Worm (Caenorhabditis elegans) whole organism, late embryonic: Measurements from ENCODE around the gene vps-2.
"Not testable (repeated sequence)": the region's sequence is repeated elsewhere in the genome, so short reads cannot be mapped to it uniquely, and the experiment has no call there.

ENCODE experiments used
- Y22D7AL.16 ChIP-seq: sonication (generic microtip); optimal IDR thresholded peaks from 2 replicates; lab custom pipeline; 2016; ENCODE audit warnings: missing genetic modification characterization, missing compliant biosample characterization
- ama-1 ChIP-seq: fragments of 150-350 bp; optimal IDR thresholded peaks from 2 replicates; lab custom pipeline; 2014
- ceh-9 ChIP-seq: sonication (generic microtip); optimal IDR thresholded peaks from 2 replicates; lab custom pipeline; 2016; ENCODE audit warnings: mild to moderate bottlenecking, missing genetic modification characterization, inconsistent platforms, missing compliant biosample characterization
- mec-3 ChIP-seq: sonication (generic microtip); optimal IDR thresholded peaks from 2 replicates; lab custom pipeline; 2016; ENCODE audit warnings: borderline replicate concordance, missing genetic modification characterization, missing compliant biosample characterization
- pha-4 ChIP-seq: fragments of 150-350 bp; optimal IDR thresholded peaks from 2 replicates; lab custom pipeline; 2018; ENCODE audit warnings: missing biosample characterization, missing genetic modification reagents, missing genetic modification characterization
- tbx-2 ChIP-seq: sonication (generic microtip); optimal IDR thresholded peaks from 2 replicates; lab custom pipeline; 2016; ENCODE audit warnings: missing genetic modification characterization, missing compliant biosample characterization

- TF ChIP-seq tbx-2 (tag; lab: Kevin White, UChicago); Y22D7AL.16 (tag; lab: Kevin White, UChicago); mec-3; ceh-9 (tag; lab: Kevin White, UChicago); ama-1 (lab: Kevin White, UChicago); pha-4 (tag; lab: Kevin White, UChicago): not testable (repeated sequence)
These were observed 14.3 kb downstream of the vps-2 start, which contains the start of gene Y46G5A.39 for ce11 chrII:12753725-12754124.
